Fruit fly (Drosophila melanogaster) whole organism, embryonic: ENCODE measurements around the gene CG44303.

Experiments used
- Awh ChIP-seq: fragments of 200-800 bp; sonication (Bioruptor generic); IDR thresholded peaks from 2 replicates; pipeline ENCODE4, ENCODE4 v1.3.6; 2022; ENCODE audit warnings: missing biosample characterization, missing genetic modification characterization
- CG10209 ChIP-seq: fragments of 200-800 bp; sonication (Bioruptor generic); optimal IDR thresholded peaks from 3 replicates; lab custom pipeline; 2017; ENCODE audit warnings: missing biosample characterization, mild to moderate bottlenecking, missing genetic modification characterization, missing genetic modification reagents
- CG10462 ChIP-seq: fragments of 200-800 bp; sonication (Bioruptor generic); optimal IDR thresholded peaks from 2 replicates; lab custom pipeline; 2016; ENCODE audit warnings: missing biosample characterization, missing genetic modification characterization
- CG12769 ChIP-seq: fragments of 200-800 bp; sonication (Bioruptor generic); optimal IDR thresholded peaks from 2 replicates; lab custom pipeline; 2019; ENCODE audit warnings: missing biosample characterization, mild to moderate bottlenecking, missing genetic modification characterization, moderate library complexity
- CG14014 ChIP-seq: fragments of 200-800 bp; sonication (Bioruptor generic); IDR thresholded peaks from 2 replicates; pipeline ENCODE4 v1.3.6; 2022; ENCODE audit warnings: missing biosample characterization, missing genetic modification characterization
- CG17568 ChIP-seq: fragments of 200-800 bp; sonication (Bioruptor generic); optimal IDR thresholded peaks from 2 replicates; lab custom pipeline; 2018; ENCODE audit warnings: missing biosample characterization, mild to moderate bottlenecking, missing genetic modification characterization, moderate library complexity
- CG17612 ChIP-seq: fragments of 200-800 bp; sonication (Bioruptor generic); IDR thresholded peaks from 2 replicates; pipeline ENCODE4 v1.3.6; 2022; ENCODE audit warnings: missing biosample characterization, missing genetic modification characterization
- CG2199 ChIP-seq: fragments of 200-800 bp; sonication (Bioruptor generic); IDR thresholded peaks from 3 replicates; pipeline ENCODE4 v1.3.6; 2022; ENCODE audit warnings: missing biosample characterization, missing genetic modification characterization
- CG2202 ChIP-seq: fragments of 200-800 bp; sonication (Bioruptor generic); optimal IDR thresholded peaks from 2 replicates; lab custom pipeline; 2018; ENCODE audit warnings: missing biosample characterization, mild to moderate bottlenecking, missing genetic modification characterization
- CG2875 ChIP-seq: fragments of 200-800 bp; sonication (Bioruptor generic); optimal IDR thresholded peaks from 2 replicates; lab custom pipeline; 2017; ENCODE audit warnings: missing biosample characterization, mild to moderate bottlenecking, missing genetic modification characterization, missing genetic modification reagents
- CG4328 ChIP-seq: fragments of 200-800 bp; sonication (Bioruptor generic); optimal IDR thresholded peaks from 3 replicates; lab custom pipeline; 2017; ENCODE audit warnings: missing biosample characterization, missing genetic modification reagents, missing genetic modification characterization
- CG4730 ChIP-seq: fragments of 200-800 bp; sonication (Bioruptor generic); IDR thresholded peaks from 2 replicates; pipeline ENCODE4 v1.3.6; 2022; ENCODE audit warnings: missing biosample characterization, missing genetic modification characterization
- CG5180 ChIP-seq: fragments of 200-800 bp; sonication (Bioruptor generic); optimal IDR thresholded peaks from 3 replicates; lab custom pipeline; 2017; ENCODE audit warnings: missing biosample characterization, missing genetic modification characterization, mild to moderate bottlenecking, moderate library complexity, missing genetic modification reagents
- CG6654 ChIP-seq: fragments of 200-800 bp; sonication (Bioruptor generic); optimal IDR thresholded peaks from 2 replicates; lab custom pipeline; 2017; ENCODE audit warnings: missing biosample characterization, mild to moderate bottlenecking, missing genetic modification characterization
- CG7786 ChIP-seq: fragments of 200-800 bp; sonication (Bioruptor generic); optimal IDR thresholded peaks from 2 replicates; lab custom pipeline; 2016; ENCODE audit warnings: missing biosample characterization, missing genetic modification characterization
- CG7839 ChIP-seq: fragments of 200-800 bp; sonication (Bioruptor generic); optimal IDR thresholded peaks from 3 replicates; lab custom pipeline; 2018; ENCODE audit warnings: missing biosample characterization, mild to moderate bottlenecking, missing genetic modification characterization, moderate library complexity
- Dip3 ChIP-seq: fragments of 200-800 bp; sonication (Bioruptor generic); optimal IDR thresholded peaks from 3 replicates; lab custom pipeline; 2016; ENCODE audit warnings: missing biosample characterization, missing genetic modification characterization
- Gug ChIP-seq: fragments of 200-800 bp; sonication (Bioruptor generic); IDR thresholded peaks from 4 replicates; pipeline ENCODE4 v1.3.6; 2022; ENCODE audit warnings: missing biosample characterization, missing genetic modification characterization
- HHEX ChIP-seq: fragments of 200-800 bp; sonication (Bioruptor generic); optimal IDR thresholded peaks from 3 replicates; lab custom pipeline; 2017; ENCODE audit warnings: missing biosample characterization, mild to moderate bottlenecking, missing genetic modification characterization, missing genetic modification reagents
- HLHmδ ChIP-seq: fragments of 200-800 bp; sonication (Bioruptor generic); optimal IDR thresholded peaks from 2 replicates; lab custom pipeline; 2018; ENCODE audit warnings: missing biosample characterization, mild to moderate bottlenecking, missing genetic modification characterization, moderate library complexity
- Lim3 ChIP-seq: fragments of 200-800 bp; sonication (Bioruptor generic); IDR thresholded peaks from 2 replicates; pipeline ENCODE4 v1.3.6; 2022; ENCODE audit warnings: missing biosample characterization, missing genetic modification characterization
- Mrtf ChIP-seq: fragments of 200-800 bp; sonication (Bioruptor generic); IDR thresholded peaks from 3 replicates; pipeline ENCODE4 v1.3.6; 2022; ENCODE audit warnings: missing biosample characterization, missing genetic modification characterization
- Nf-YA ChIP-seq: fragments of 200-800 bp; sonication (Bioruptor generic); IDR thresholded peaks from 2 replicates; pipeline ENCODE4 v1.3.6; 2022; ENCODE audit warnings: missing biosample characterization, missing genetic modification characterization
- NfI ChIP-seq: fragments of 200-800 bp; sonication (Bioruptor generic); optimal IDR thresholded peaks from 3 replicates; lab custom pipeline; 2018; ENCODE audit warnings: missing biosample characterization, mild to moderate bottlenecking, missing genetic modification characterization, moderate library complexity
- PHDP ChIP-seq: fragments of 200-800 bp; sonication (Bioruptor generic); optimal IDR thresholded peaks from 3 replicates; lab custom pipeline; 2018; ENCODE audit warnings: missing biosample characterization, mild to moderate bottlenecking, missing genetic modification characterization, moderate library complexity
- Sox102F ChIP-seq: fragments of 200-800 bp; sonication (Bioruptor generic); optimal IDR thresholded peaks from 2 replicates; lab custom pipeline; 2018; ENCODE audit warnings: missing biosample characterization, mild to moderate bottlenecking, missing genetic modification characterization, moderate library complexity
- Sry-β ChIP-seq: fragments of 200-800 bp; sonication (Bioruptor generic); optimal IDR thresholded peaks from 2 replicates; lab custom pipeline; 2018; ENCODE audit warnings: missing biosample characterization, mild to moderate bottlenecking, missing genetic modification characterization, moderate library complexity
- TFAM ChIP-seq: fragments of 200-800 bp; sonication (Bioruptor generic); optimal IDR thresholded peaks from 2 replicates; lab custom pipeline; 2017; ENCODE audit warnings: missing biosample characterization, missing genetic modification characterization, inconsistent platforms
- Xbp1 ChIP-seq: fragments of 200-800 bp; sonication (Bioruptor generic); optimal IDR thresholded peaks from 3 replicates; lab custom pipeline; 2016; ENCODE audit warnings: missing biosample characterization, mild to moderate bottlenecking, missing genetic modification characterization
- ara ChIP-seq: fragments of 200-800 bp; sonication (Bioruptor generic); IDR thresholded peaks from 2 replicates; pipeline ENCODE4 v1.3.6; 2022; ENCODE audit warnings: missing biosample characterization, missing genetic modification characterization
- bcd ChIP-seq: fragments of 200-800 bp; sonication (Bioruptor generic); optimal IDR thresholded peaks from 2 replicates; lab custom pipeline; 2017; ENCODE audit warnings: missing biosample characterization, mild to moderate bottlenecking, missing genetic modification characterization
- cas ChIP-seq: fragments of 200-800 bp; sonication (Bioruptor generic); IDR thresholded peaks from 2 replicates; pipeline ENCODE4 v1.3.6; 2022; ENCODE audit warnings: missing biosample characterization, missing genetic modification characterization
- dan ChIP-seq: fragments of 200-800 bp; sonication (Bioruptor generic); IDR thresholded peaks from 2 replicates; pipeline ENCODE4 v1.3.6; 2022; ENCODE audit warnings: missing biosample characterization, missing genetic modification characterization
- emc ChIP-seq: fragments of 200-800 bp; sonication (Bioruptor generic); optimal IDR thresholded peaks from 2 replicates; lab custom pipeline; 2016; ENCODE audit warnings: missing biosample characterization, missing genetic modification characterization
- fd64A ChIP-seq: fragments of 200-800 bp; sonication (Bioruptor generic); optimal IDR thresholded peaks from 3 replicates; lab custom pipeline; 2018; ENCODE audit warnings: missing biosample characterization, mild to moderate bottlenecking, missing genetic modification characterization
- fd96Cb ChIP-seq: fragments of 200-800 bp; sonication (Bioruptor generic); optimal IDR thresholded peaks from 2 replicates; lab custom pipeline; 2018; ENCODE audit warnings: missing biosample characterization, mild to moderate bottlenecking, missing genetic modification characterization, moderate library complexity
- gce ChIP-seq: fragments of 200-800 bp; sonication (Bioruptor generic); IDR thresholded peaks from 3 replicates; pipeline ENCODE4 v1.3.6; 2022; ENCODE audit warnings: missing biosample characterization, missing genetic modification characterization
- grau ChIP-seq: fragments of 200-800 bp; optimal IDR thresholded peaks from 3 replicates; lab custom pipeline; 2019; ENCODE audit warnings: missing biosample characterization, mild to moderate bottlenecking, missing genetic modification characterization, moderate library complexity
- grn ChIP-seq: fragments of 200-800 bp; sonication (Bioruptor generic); optimal IDR thresholded peaks from 3 replicates; lab custom pipeline; 2017; ENCODE audit warnings: missing biosample characterization, missing genetic modification characterization
- lab ChIP-seq: fragments of 200-800 bp; sonication (Bioruptor generic); optimal IDR thresholded peaks from 3 replicates; lab custom pipeline; 2017; ENCODE audit warnings: missing biosample characterization, missing genetic modification characterization, mild to moderate bottlenecking, moderate library complexity, missing genetic modification reagents
- pho ChIP-seq: fragments of 200-800 bp; sonication (Bioruptor generic); optimal IDR thresholded peaks from 2 replicates; lab custom pipeline; 2016; ENCODE audit warnings: missing biosample characterization, missing genetic modification characterization
- prd ChIP-seq, 3 experiments: fragments of >200 bp in 2 of 3; fragments of 200-800 bp in 1 of 3; sonication (Bioruptor generic) in 1 of 3; optimal IDR thresholded peaks in 2 of 3; IDR thresholded peaks in 1 of 3; 2 replicates in 2 of 3; 3 replicates in 1 of 3; pipeline versions ENCODE4 v1.3.6 to Lab custom; 2017 to 2022; ENCODE audit warnings: missing biosample characterization in 1 of 3, missing genetic modification characterization in 1 of 3
- ranshi ChIP-seq: fragments of 200-800 bp; sonication (Bioruptor generic); IDR thresholded peaks from 2 replicates; pipeline ENCODE4 v1.3.6; 2022; ENCODE audit warnings: missing biosample characterization, missing genetic modification characterization
- repo ChIP-seq: fragments of 200-800 bp; sonication (Bioruptor generic); optimal IDR thresholded peaks from 2 replicates; lab custom pipeline; 2016; ENCODE audit warnings: missing biosample characterization, missing genetic modification characterization
- sc ChIP-seq, 3 experiments: fragments of >200 bp in 2 of 3; fragments of 200-800 bp in 1 of 3; sonication (Bioruptor generic) in 1 of 3; optimal IDR thresholded peaks; 2 replicates in 2 of 3; 3 replicates in 1 of 3; lab custom pipeline; 2017; ENCODE audit warnings: mild to moderate bottlenecking in 1 of 3, missing biosample characterization in 1 of 3, missing genetic modification characterization in 1 of 3, missing genetic modification reagents in 1 of 3
- stc ChIP-seq: fragments of 200-800 bp; sonication (Bioruptor generic); IDR thresholded peaks from 2 replicates; pipeline ENCODE4 v1.3.6; 2022; ENCODE audit warnings: missing biosample characterization, missing genetic modification characterization
- trh ChIP-seq: fragments of 200-800 bp; sonication (Bioruptor generic); optimal IDR thresholded peaks from 2 replicates; lab custom pipeline; 2016; ENCODE audit warnings: missing biosample characterization, missing genetic modification characterization
- wdn ChIP-seq: fragments of 200-800 bp; sonication (Bioruptor generic); IDR thresholded peaks from 2 replicates; pipeline ENCODE4 v1.3.6; 2022; ENCODE audit warnings: missing biosample characterization, missing genetic modification characterization
- z ChIP-seq: fragments of 200-800 bp; sonication (Bioruptor generic); IDR thresholded peaks from 3 replicates; pipeline ENCODE4 v1.3.6; 2022; ENCODE audit warnings: missing biosample characterization, missing genetic modification characterization
- zf30C ChIP-seq: fragments of 200-800 bp; sonication (Bioruptor generic); optimal IDR thresholded peaks from 3 replicates; lab custom pipeline; 2018; ENCODE audit warnings: missing biosample characterization, mild to moderate bottlenecking, missing genetic modification characterization

CG44303 gene

dm6 chrX:6719968-6720367, 32.7 kb upstream of the CG44303 start (continued):
- TF ChIP-seq Sox102F (GFP tag; lab: Kevin White, UChicago) (no peak), NfI (GFP tag; lab: Kevin White, UChicago) (no peak), PHDP (tag; lab: Kevin White, UChicago) (peak; percentile 5), bcd (GFP tag; lab: Kevin White, UChicago) (no peak), HLHmδ (no peak), lab (GFP tag; lab: Kevin White, UChicago) (peak; percentile 46), repo (no peak), CG10209 (GFP tag; lab: Kevin White, UChicago) (peak; percentile 35), ara (GFP tag; lab: Robert Waterston, UW) (0 out of 2 replicates have a peak, but pooled peaks have one; percentile 41), prd (optimal IDR thresholded peaks at IDR 0.05; lab: Kevin White, UChicago) (no peak), prd (GFP tag; IDR thresholded peaks at IDR 0.05; lab: Robert Waterston, UW) (no peak; the same call in 2 of the 3 replicates), CG7786 (no peak), CG5180 (GFP tag; lab: Kevin White, UChicago) (peak; percentile 18), grau (no peak), CG4730 (GFP tag; lab: Robert Waterston, UW) (no peak), pho (GFP tag; lab: Kevin White, UChicago) (no peak), sc (optimal IDR thresholded peaks at IDR 0.05; lab: Kevin White, UChicago) (no peak), sc (GFP tag; optimal IDR thresholded peaks at IDR 0.05; lab: Kevin White, UChicago) (no peak), Awh (GFP tag; lab: Robert Waterston, UW) (peak; percentile 51; the same call in 1 of the 2 replicates), grn (GFP tag; lab: Kevin White, UChicago) (no peak), Dip3 (GFP tag; lab: Kevin White, UChicago) (no peak), Xbp1 (GFP tag; lab: Kevin White, UChicago) (no peak), gce (peak; percentile 61; the same call in 1 of the 3 replicates), CG4328 (GFP tag; lab: Kevin White, UChicago) (peak; percentile 34), TFAM (GFP tag; lab: Kevin White, UChicago) (no peak), trh (no peak), CG14014 (GFP tag; lab: Robert Waterston, UW) (peak; percentile 60; the same call in 1 of the 2 replicates), zf30C (GFP tag; lab: Kevin White, UChicago) (no peak), cas (GFP tag; lab: Robert Waterston, UW) (no peak), CG17568 (GFP tag; lab: Kevin White, UChicago) (peak; percentile 24), CG2199 (GFP tag; lab: Robert Waterston, UW) (no peak), fd96Cb (tag; lab: Kevin White, UChicago) (no peak), CG10462 (GFP tag; lab: Kevin White, UChicago) (no peak), Mrtf (GFP tag; lab: Robert Waterston, UW) (0 out of 3 replicates have a peak, but pooled peaks have one; percentile 11), HHEX (peak; percentile 6), CG12769 (tag; lab: Kevin White, UChicago) (peak; percentile 7), Sry-β (GFP tag; lab: Kevin White, UChicago) (no peak), Gug (GFP tag; lab: Robert Waterston, UW) (no peak), CG7839 (no peak), z (GFP tag; lab: Robert Waterston, UW) (peak; percentile 50; the same call in 1 of the 3 replicates), ranshi (GFP tag; lab: Robert Waterston, UW) (no peak; the same call in 1 of the 2 replicates), emc (GFP tag; lab: Kevin White, UChicago) (no peak), fd64A (peak; percentile 27), wdn (GFP tag; lab: Robert Waterston, UW) (no peak), stc (GFP tag; lab: Robert Waterston, UW) (peak; percentile 41; the same call in 1 of the 2 replicates), CG6654 (GFP tag; lab: Kevin White, UChicago) (no peak), CG17612 (GFP tag; lab: Robert Waterston, UW) (no peak), CG2875 (GFP tag; lab: Kevin White, UChicago) (no peak), Nf-YA (GFP tag; lab: Robert Waterston, UW) (no peak), CG2202 (tag; lab: Kevin White, UChicago) (no peak), Lim3 (GFP tag; lab: Robert Waterston, UW) (no peak), dan (no peak)
